Fruit fly (Drosophila melanogaster): ENCODE measurements around the gene Scgbeta.
"Not testable (repeated sequence)": the region's sequence is repeated elsewhere in the genome, so short reads cannot be mapped to it uniquely, and the experiment has no call there.

The Scgbeta gene

dm6 chr3R:12422379-12422975 lies at the start of gene Scgbeta, which contains the start of gene CG17202:
TSS of gene Scgbeta (minus strand) at chr3R:12422429.
TSS of gene CG17202 (plus strand) at chr3R:12422768.
- peak; percentile 20 to 23 for TF ChIP-seq CTCF (optimal IDR thresholded peaks at IDR 0.05)
- no peak for TF ChIP-seq CG8478 (optimal IDR thresholded peaks at IDR 0.05)

dm6 chr3R:12467675-12468074 lies 45.4 kb upstream of the Scgbeta start, which contains the start of gene Hsp70Ba:
TSS of gene Hsp70Ba (minus strand) at chr3R:12467776.
- TF ChIP-seq CG8478, CTCF (optimal IDR thresholded peaks at IDR 0.05): not testable (repeated sequence)

dm6 chr3R:12465198-12465597 lies 43.0 kb upstream of the Scgbeta start, which contains the start of gene CG5608:
TSS of gene CG5608 (minus strand) at chr3R:12465298.
- TF ChIP-seq CG8478, CTCF (optimal IDR thresholded peaks at IDR 0.05): not testable (repeated sequence)

dm6 chr3R:12459879-12460522 lies 37.8 kb upstream of the Scgbeta start, which contains the start of the genes CG5961 and Polr3C:
TSS of gene CG5961 (minus strand) at chr3R:12460294.
TSS of gene Polr3C (plus strand) at chr3R:12460414.
- TF ChIP-seq CG8478 (optimal IDR thresholded peaks at IDR 0.05), result no peak

- no peak for TF ChIP-seq CG8478 (optimal IDR thresholded peaks at IDR 0.05)
- no peak for TF ChIP-seq CTCF (optimal IDR thresholded peaks at IDR 0.05)
Measured at dm6 chr3R:12456370-12456940, 34.2 kb upstream of the Scgbeta start, which contains the start of gene trus. TSS of gene trus (plus strand) at chr3R:12456573.

- TF ChIP-seq CG8478 (optimal IDR thresholded peaks at IDR 0.05) (no peak), CTCF (optimal IDR thresholded peaks at IDR 0.05) (no peak)
Measured at dm6 chr3R:12454492-12454891, 32.3 kb upstream of the Scgbeta start.

- TF ChIP-seq CG8478 (optimal IDR thresholded peaks at IDR 0.05) (no peak), CTCF (optimal IDR thresholded peaks at IDR 0.05) (no peak)
Measured at dm6 chr3R:12451888-12452514, 29.8 kb upstream of the Scgbeta start, which contains the start of gene CG5509. TSS of gene CG5509 (plus strand) at chr3R:12452464.

dm6 chr3R:12451376-12451775 lies 29.1 kb upstream of the Scgbeta start:
- TF ChIP-seq CTCF (optimal IDR thresholded peaks at IDR 0.05) (no peak), CG8478 (optimal IDR thresholded peaks at IDR 0.05) (no peak)

- TF ChIP-seq CTCF (optimal IDR thresholded peaks at IDR 0.05) (no peak), CG8478 (optimal IDR thresholded peaks at IDR 0.05) (no peak)
Measured at dm6 chr3R:12450713-12451259, 28.6 kb upstream of the Scgbeta start.

- TF ChIP-seq CG8478 (optimal IDR thresholded peaks at IDR 0.05), result no peak
- no peak for TF ChIP-seq CTCF (optimal IDR thresholded peaks at IDR 0.05)
Measured at dm6 chr3R:12449617-12450242, 27.5 kb upstream of the Scgbeta start.

dm6 chr3R:12448889-12449314 lies 26.7 kb upstream of the Scgbeta start, which contains the start of gene CG18549:
TSS of gene CG18549 (plus strand) at chr3R:12449296.
- no peak for TF ChIP-seq CG8478 (optimal IDR thresholded peaks at IDR 0.05)
- no peak for TF ChIP-seq CTCF (optimal IDR thresholded peaks at IDR 0.05)

dm6 chr3R:12448344-12448743 lies 26.1 kb upstream of the Scgbeta start:
- TF ChIP-seq CTCF (optimal IDR thresholded peaks at IDR 0.05), result no peak
- no peak for TF ChIP-seq CG8478 (optimal IDR thresholded peaks at IDR 0.05)

- TF ChIP-seq CTCF (optimal IDR thresholded peaks at IDR 0.05) (no peak), CG8478 (optimal IDR thresholded peaks at IDR 0.05) (no peak)
Measured at dm6 chr3R:12447353-12447752, 25.1 kb upstream of the Scgbeta start, which contains the start of gene vrs. TSS of gene vrs (plus strand) at chr3R:12447653.

dm6 chr3R:12445468-12445867 lies 23.2 kb upstream of the Scgbeta start:
- TF ChIP-seq CG8478 (optimal IDR thresholded peaks at IDR 0.05) (no peak), CTCF (optimal IDR thresholded peaks at IDR 0.05) (no peak)

Data from S2 (cell line).